Worm (Caenorhabditis elegans): Measurements from ENCODE around the gene chil-13.
"Not testable (repeated sequence)": the region's sequence is repeated elsewhere in the genome, so short reads cannot be mapped to it uniquely, and the experiment has no call there.

ce11 chrII:9452172-9452571 is 14.0 kb upstream of the chil-13 start, which contains the start of gene R09D1.12:
- TF ChIP-seq W03F9.2, him-1 (tag; optimal IDR thresholded peaks at IDR 0.05): not testable (repeated sequence)

Data from whole organism, L4/young adult.